Worm (Caenorhabditis elegans) whole organism, L2 larva: ENCODE results near the gene srsx-31.

Experiments
- C34F6.9 ChIP-seq: fragments of 150-350 bp; optimal IDR thresholded peaks from 2 replicates; lab custom pipeline; 2014; ENCODE audit warnings: missing biosample characterization, missing genetic modification characterization
- F13H6.1 ChIP-seq: sonication (generic microtip); optimal IDR thresholded peaks from 2 replicates; lab custom pipeline; 2016; ENCODE audit warnings: missing genetic modification characterization, missing compliant biosample characterization
- R02D3.7 ChIP-seq: fragments of 150-350 bp; optimal IDR thresholded peaks from 2 replicates; lab custom pipeline; 2014; ENCODE audit warnings: missing biosample characterization, missing genetic modification characterization
- Y55F3AM.14 ChIP-seq: fragments of 200-800 bp; sonication (Bioruptor generic); optimal IDR thresholded peaks from 2 replicates; lab custom pipeline; 2018; ENCODE audit warnings: mild to moderate bottlenecking, missing genetic modification characterization, missing compliant biosample characterization
- ZK546.5 ChIP-seq: sonication (generic microtip); optimal IDR thresholded peaks from 2 replicates; lab custom pipeline; 2017; ENCODE audit warnings: missing biosample characterization, missing genetic modification characterization
- alr-1 ChIP-seq: fragments of 150-350 bp; optimal IDR thresholded peaks from 2 replicates; lab custom pipeline; 2014; ENCODE audit warnings: missing biosample characterization, missing genetic modification characterization
- aly-2 ChIP-seq: fragments of 150-350 bp; optimal IDR thresholded peaks from 2 replicates; lab custom pipeline; 2014; ENCODE audit warnings: missing biosample characterization, missing genetic modification characterization
- ama-1 ChIP-seq: fragments of 150-350 bp; optimal IDR thresholded peaks from 2 replicates; lab custom pipeline; 2018; ENCODE audit warnings: inconsistent platforms
- blmp-1 ChIP-seq: sonication (generic microtip); optimal IDR thresholded peaks from 2 replicates; lab custom pipeline; 2017; ENCODE audit warnings: missing genetic modification characterization, mild to moderate bottlenecking, missing compliant biosample characterization, antibody characterized with exemption, moderate library complexity; ENCODE audit not compliant: insufficient read depth
- ceh-16 ChIP-seq: fragments of 150-350 bp; optimal IDR thresholded peaks from 2 replicates; lab custom pipeline; 2014; ENCODE audit warnings: missing biosample characterization, missing genetic modification characterization
- crh-2 ChIP-seq: sonication (generic microtip); optimal IDR thresholded peaks from 2 replicates; lab custom pipeline; 2017; ENCODE audit warnings: missing biosample characterization, missing genetic modification characterization
- dmd-4 ChIP-seq: sonication (generic microtip); optimal IDR thresholded peaks from 2 replicates; lab custom pipeline; 2017; ENCODE audit warnings: missing biosample characterization, missing genetic modification characterization
- egl-27 ChIP-seq: sonication (generic microtip); optimal IDR thresholded peaks from 3 replicates; lab custom pipeline; 2017; ENCODE audit warnings: missing biosample characterization, missing genetic modification reagents, missing genetic modification characterization
- elt-1 ChIP-seq: fragments of 150-350 bp; optimal IDR thresholded peaks from 2 replicates; lab custom pipeline; 2014; ENCODE audit warnings: missing biosample characterization, missing genetic modification characterization
- elt-3 ChIP-seq: sonication (generic microtip); optimal IDR thresholded peaks from 2 replicates; lab custom pipeline; 2017; ENCODE audit warnings: missing biosample characterization, missing genetic modification characterization
- fos-1 ChIP-seq: fragments of 150-350 bp; optimal IDR thresholded peaks from 2 replicates; lab custom pipeline; 2014; ENCODE audit warnings: missing biosample characterization, missing genetic modification characterization
- lin-11 ChIP-seq: fragments of 150-350 bp; sonication (generic microtip); optimal IDR thresholded peaks from 2 replicates; lab custom pipeline; 2014; ENCODE audit warnings: missing biosample characterization, missing genetic modification characterization, inconsistent platforms, mixed read lengths
- lin-13 ChIP-seq: fragments of 150-350 bp; optimal IDR thresholded peaks from 2 replicates; lab custom pipeline; 2014; ENCODE audit warnings: missing biosample characterization, missing genetic modification reagents, missing genetic modification characterization
- mab-5 ChIP-seq: fragments of 150-350 bp; optimal IDR thresholded peaks from 2 replicates; lab custom pipeline; 2014; ENCODE audit warnings: missing biosample characterization, missing genetic modification characterization
- mbf-1 ChIP-seq: sonication (generic microtip); optimal IDR thresholded peaks from 2 replicates; lab custom pipeline; 2017; ENCODE audit warnings: missing biosample characterization, missing genetic modification characterization
- nhr-10 ChIP-seq: sonication (generic microtip); optimal IDR thresholded peaks from 2 replicates; lab custom pipeline; 2017; ENCODE audit warnings: missing biosample characterization, missing genetic modification characterization
- nhr-12 ChIP-seq: fragments of 150-350 bp; optimal IDR thresholded peaks from 2 replicates; lab custom pipeline; 2014; ENCODE audit warnings: missing biosample characterization, missing genetic modification characterization
- nhr-129 ChIP-seq: fragments of 150-350 bp; optimal IDR thresholded peaks from 2 replicates; lab custom pipeline; 2014; ENCODE audit warnings: missing biosample characterization, missing genetic modification characterization
- nhr-21 ChIP-seq: fragments of 150-350 bp; optimal IDR thresholded peaks from 2 replicates; lab custom pipeline; 2014; ENCODE audit warnings: missing biosample characterization, missing genetic modification characterization
- nhr-23 ChIP-seq: fragments of 150-350 bp; optimal IDR thresholded peaks from 2 replicates; lab custom pipeline; 2014; ENCODE audit warnings: missing biosample characterization, missing genetic modification reagents, missing genetic modification characterization
- nhr-237 ChIP-seq: fragments of 150-350 bp; optimal IDR thresholded peaks from 2 replicates; lab custom pipeline; 2014; ENCODE audit warnings: missing biosample characterization, missing genetic modification characterization
- nhr-25 ChIP-seq: fragments of 150-350 bp; sonication (generic microtip); optimal IDR thresholded peaks from 3 replicates; lab custom pipeline; 2014; ENCODE audit warnings: missing biosample characterization, missing genetic modification characterization
- nhr-77 ChIP-seq: fragments of 150-350 bp; optimal IDR thresholded peaks from 2 replicates; lab custom pipeline; 2014; ENCODE audit warnings: missing biosample characterization, missing genetic modification characterization
- peb-1 ChIP-seq: fragments of 150-350 bp; optimal IDR thresholded peaks from 2 replicates; lab custom pipeline; 2014; ENCODE audit warnings: missing biosample characterization, missing genetic modification characterization
- skn-1 ChIP-seq: sonication (generic microtip); optimal IDR thresholded peaks from 2 replicates; lab custom pipeline; 2017; ENCODE audit warnings: missing biosample characterization, missing genetic modification characterization
- sma-3 ChIP-seq: sonication (generic microtip); optimal IDR thresholded peaks from 2 replicates; lab custom pipeline; 2016; ENCODE audit warnings: missing genetic modification reagents, missing genetic modification characterization, missing compliant biosample characterization
- sma-9 ChIP-seq, 2 experiments: fragments of 150-350 bp in 1 of 2; sonication (generic microtip) in 1 of 2; optimal IDR thresholded peaks; 2 replicates each; lab custom pipeline; 2014 to 2016; ENCODE audit warnings: missing genetic modification characterization in 2 of 2, mild to moderate bottlenecking in 1 of 2, missing biosample characterization in 1 of 2, missing compliant biosample characterization in 1 of 2, missing genetic modification reagents in 1 of 2, moderate library complexity in 1 of 2
- snpc-4 ChIP-seq: fragments of 150-350 bp; optimal IDR thresholded peaks from 2 replicates; lab custom pipeline; 2014; ENCODE audit warnings: missing biosample characterization, missing genetic modification characterization
- unc-39 ChIP-seq: fragments of 150-350 bp; optimal IDR thresholded peaks from 2 replicates; lab custom pipeline; 2014; ENCODE audit warnings: missing biosample characterization, missing genetic modification characterization
- unc-55 ChIP-seq: fragments of 150-350 bp; sonication (generic microtip); optimal IDR thresholded peaks from 3 replicates; lab custom pipeline; 2014; ENCODE audit warnings: missing biosample characterization, missing genetic modification reagents, missing genetic modification characterization
- unc-62 ChIP-seq: fragments of 150-350 bp; optimal IDR thresholded peaks from 2 replicates; lab custom pipeline; 2014; ENCODE audit warnings: missing biosample characterization, missing genetic modification reagents, missing genetic modification characterization
- zag-1 ChIP-seq: fragments of 150-350 bp; optimal IDR thresholded peaks from 2 replicates; lab custom pipeline; 2014; ENCODE audit warnings: missing biosample characterization, missing genetic modification characterization
- ztf-1 ChIP-seq: fragments of 200-800 bp; sonication (Bioruptor generic); conservative IDR thresholded peaks from 2 replicates; pipeline ENCODE4 v1.3.6; 2022; ENCODE audit warnings: missing genetic modification characterization, missing compliant biosample characterization
- ztf-11 ChIP-seq: sonication (generic microtip); optimal IDR thresholded peaks from 2 replicates; lab custom pipeline; 2017; ENCODE audit warnings: missing biosample characterization, missing genetic modification characterization
- ztf-4 ChIP-seq: fragments of 150-350 bp; optimal IDR thresholded peaks from 2 replicates; lab custom pipeline; 2014; ENCODE audit warnings: missing biosample characterization, missing genetic modification characterization

The srsx-31 gene

DNA sequence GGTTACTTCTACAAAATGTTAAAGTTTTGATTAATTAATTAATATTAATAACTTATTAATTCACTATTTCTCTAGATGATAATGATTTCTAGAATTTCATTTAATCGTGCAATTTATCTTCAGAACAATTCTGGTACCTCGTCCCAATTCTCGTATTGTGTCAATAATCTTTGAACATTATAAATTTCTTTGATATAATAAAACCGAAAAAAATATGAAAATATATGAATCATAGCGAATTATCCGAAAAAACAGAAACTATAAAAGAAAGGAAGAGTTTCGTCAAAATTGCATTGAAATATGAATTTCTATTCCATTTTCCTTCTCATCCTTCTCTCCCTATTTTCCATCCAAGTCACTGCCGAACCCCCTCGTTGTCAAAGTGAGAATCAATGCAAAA is 4.1 kb downstream of the srsx-31 start, which contains the start of gene T19B10.12:
Gene T19B10.12, plus strand, starts transcription at position 301 of the 400 bp plus-strand sequence.
- TF ChIP-seq Y55F3AM.14 (GFP tag; lab: Kevin White, UChicago), result no peak
- TF ChIP-seq unc-39 (tag; lab: Kevin White, UChicago), result no peak
- TF ChIP-seq egl-27 (tag; lab: Kevin White, UChicago), result no peak

DNA sequence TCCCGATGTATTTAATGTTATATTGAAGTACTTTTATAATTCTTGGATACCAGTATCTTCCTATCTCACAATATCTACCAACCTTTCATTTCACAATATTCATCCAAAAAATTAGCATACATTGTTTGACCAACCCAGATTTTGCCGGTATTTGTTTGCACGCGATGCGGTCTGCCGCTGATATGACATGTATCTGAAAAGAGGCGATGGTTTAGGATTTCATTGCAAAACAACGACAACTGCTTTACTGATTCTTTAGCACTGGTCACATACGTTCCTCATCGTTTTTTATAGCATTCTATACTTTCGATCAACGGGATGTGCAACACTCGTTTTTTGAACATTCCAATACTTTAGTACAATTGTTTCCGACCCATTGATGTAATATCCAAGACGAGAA is 7.0 kb downstream of the srsx-31 start, which contains the start of gene mam-4:
Gene mam-4, plus strand, starts transcription at position 301 of the 400 bp plus-strand sequence.
- TF ChIP-seq nhr-23 (no peak), nhr-237 (tag; lab: Kevin White, UChicago) (no peak), blmp-1 (no peak), elt-3 (tag; lab: Kevin White, UChicago) (no peak)

DNA sequence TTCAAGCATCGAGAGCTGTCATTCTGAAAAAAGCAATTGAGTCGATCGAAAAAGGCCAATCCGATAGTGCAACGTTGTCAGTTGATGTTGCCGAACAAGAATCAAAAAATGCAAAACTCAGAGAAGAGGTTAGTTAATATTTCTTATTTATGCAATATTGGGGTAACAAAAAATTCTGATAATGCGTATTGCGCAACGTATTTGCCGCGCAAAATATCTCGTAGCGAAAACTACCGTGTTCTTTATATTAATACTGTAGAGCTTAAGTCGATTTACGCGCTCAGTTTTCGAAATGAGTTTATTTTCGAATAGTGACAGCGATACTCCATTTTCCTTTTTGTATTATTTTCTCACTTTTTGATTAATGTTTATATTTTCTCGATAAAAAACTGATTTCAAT is 9.9 kb downstream of the srsx-31 start:
- TF ChIP-seq zag-1 (tag; lab: Kevin White, UChicago) (no peak), unc-55 (no peak), mab-5 (no peak), nhr-237 (tag; lab: Kevin White, UChicago) (no peak), elt-3 (tag; lab: Kevin White, UChicago) (no peak), ceh-16 (tag; lab: Kevin White, UChicago) (no peak), aly-2 (tag; lab: Kevin White, UChicago) (no peak), lin-11 (no peak), nhr-25 (tag; lab: Kevin White, UChicago) (no peak), nhr-12 (tag; lab: Kevin White, UChicago) (no peak), unc-62 (no peak)

DNA sequence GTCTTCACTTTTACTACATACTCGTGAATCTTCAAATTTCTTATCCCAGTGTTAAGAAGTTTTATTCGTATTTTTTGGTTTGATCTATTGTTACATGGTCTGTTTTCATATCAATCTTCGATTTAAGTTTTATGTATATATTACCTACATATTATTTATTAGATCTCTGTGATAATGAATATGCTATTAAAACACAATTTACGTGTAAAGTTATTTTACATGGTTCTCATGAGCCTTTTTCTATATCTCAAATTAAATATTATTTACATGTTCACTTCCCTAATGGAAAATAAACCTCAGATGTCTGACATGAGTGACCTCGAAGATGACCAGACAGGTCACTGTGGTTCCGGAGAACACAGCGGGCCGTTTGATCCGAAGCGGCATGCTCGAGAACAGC is 10.3 kb downstream of the srsx-31 start, which contains the start of gene mxl-1:
Gene mxl-1, plus strand, starts transcription at position 301 of the 400 bp plus-strand sequence.
- TF ChIP-seq snpc-4 (tag; lab: Kevin White, UChicago) (no peak), R02D3.7 (tag; lab: Kevin White, UChicago) (no peak), nhr-10 (tag; lab: Kevin White, UChicago) (no peak), mab-5 (no peak), ztf-1 (GFP tag; lab: Robert Waterston, UW) (no peak), zag-1 (tag; lab: Kevin White, UChicago) (no peak), nhr-12 (tag; lab: Kevin White, UChicago) (no peak)

DNA sequence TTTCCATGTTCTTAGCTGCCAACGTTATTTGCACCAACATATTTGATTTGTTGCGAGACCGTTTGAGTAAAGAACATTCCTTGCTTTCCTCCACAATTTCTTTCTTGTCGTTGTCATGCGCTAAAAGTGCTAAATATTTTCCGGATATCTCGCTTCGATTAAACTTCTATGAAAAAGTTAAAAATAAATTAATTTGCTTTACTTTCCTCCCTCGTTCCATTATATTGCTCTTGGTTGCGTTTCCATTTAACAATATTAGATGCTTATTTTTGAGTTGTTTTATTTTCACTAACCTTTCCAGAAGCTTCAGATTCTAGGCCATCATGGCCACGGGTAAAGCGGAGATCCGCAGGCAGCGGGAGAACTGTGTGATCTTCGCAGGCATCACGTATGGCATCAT is 13.3 kb downstream of the srsx-31 start, which contains the start of gene pgap-1:
Gene pgap-1, plus strand, starts transcription at position 301 of the 400 bp plus-strand sequence.
- TF ChIP-seq alr-1 (tag; lab: Kevin White, UChicago) (no peak), ztf-1 (GFP tag; lab: Robert Waterston, UW) (no peak)

DNA sequence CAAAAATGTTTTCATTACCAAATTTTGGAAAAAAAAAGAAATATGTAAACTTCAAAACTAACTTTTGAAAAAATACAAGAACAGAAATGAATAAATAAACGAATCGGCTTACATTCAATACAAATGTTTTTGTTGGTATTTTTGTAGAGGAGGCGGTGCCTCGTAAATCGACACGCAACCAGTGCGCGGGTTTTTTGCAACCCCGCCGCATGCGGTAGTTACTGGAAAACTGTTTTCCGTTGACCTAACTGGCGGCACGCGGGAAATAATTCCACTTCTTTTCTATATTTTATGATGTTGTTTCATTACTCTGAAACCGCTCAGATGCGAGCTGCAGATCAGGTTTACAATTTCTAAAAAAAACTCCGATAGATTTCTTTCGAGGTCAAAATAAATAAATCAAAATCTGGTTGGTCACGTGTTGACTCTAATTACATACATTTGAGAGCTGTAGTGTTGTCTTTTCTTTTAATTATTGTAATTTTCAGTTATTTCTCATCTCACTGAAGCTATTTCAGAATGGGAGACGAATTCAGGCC is 15.6 kb downstream of the srsx-31 start, which contains the start of the genes dvc-1 and ima-1:
Gene dvc-1, minus strand, starts transcription at position 145 of the 539 bp plus-strand sequence.
Gene ima-1, plus strand, starts transcription at position 489 of the 539 bp plus-strand sequence.
- TF ChIP-seq mab-5 (no peak), skn-1 (tag; lab: Kevin White, UChicago) (no peak), F13H6.1 (peak; percentile 59), fos-1 (tag; lab: Kevin White, UChicago) (peak; percentile 2), nhr-12 (tag; lab: Kevin White, UChicago) (no peak), nhr-77 (tag; lab: Kevin White, UChicago) (no peak), dmd-4 (tag; lab: Kevin White, UChicago) (no peak), elt-3 (tag; lab: Kevin White, UChicago) (no peak), Y55F3AM.14 (GFP tag; lab: Kevin White, UChicago) (no peak), unc-39 (tag; lab: Kevin White, UChicago) (no peak), ama-1 (lab: Kevin White, UChicago) (no peak), C34F6.9 (tag; lab: Kevin White, UChicago) (peak; percentile 57), mbf-1 (no peak), nhr-25 (tag; lab: Kevin White, UChicago) (peak; percentile 64), crh-2 (tag; lab: Kevin White, UChicago) (peak; percentile 66), egl-27 (tag; lab: Kevin White, UChicago) (no peak), aly-2 (tag; lab: Kevin White, UChicago) (no peak), unc-55 (no peak), ztf-11 (tag; lab: Kevin White, UChicago) (no peak), ceh-16 (tag; lab: Kevin White, UChicago) (no peak), peb-1 (tag; lab: Kevin White, UChicago) (no peak), ztf-1 (GFP tag; lab: Robert Waterston, UW) (no peak), blmp-1 (no peak), nhr-21 (tag; lab: Kevin White, UChicago) (peak; percentile 7), nhr-23 (no peak), snpc-4 (tag; lab: Kevin White, UChicago) (no peak), ztf-4 (tag; lab: Kevin White, UChicago) (no peak), sma-9 (GFP tag; optimal IDR thresholded peaks at IDR 0.05; lab: Kevin White, UChicago) (peak; percentile 32), sma-9 (tag; optimal IDR thresholded peaks at IDR 0.05; lab: Kevin White, UChicago) (no peak), ZK546.5 (tag; lab: Kevin White, UChicago) (no peak), R02D3.7 (tag; lab: Kevin White, UChicago) (peak; percentile 89), elt-1 (tag; lab: Kevin White, UChicago) (no peak), lin-13 (GFP tag; lab: Kevin White, UChicago) (no peak), sma-3 (GFP tag; lab: Kevin White, UChicago) (peak; percentile 60), nhr-129 (tag; lab: Kevin White, UChicago) (peak; percentile 65)
